Worm (Caenorhabditis elegans) whole organism, dauer: ENCODE results near the gene T24C4.3.

Experiments
- unc-62 ChIP-seq: sonication (generic microtip); optimal IDR thresholded peaks from 2 replicates; lab custom pipeline; 2017; ENCODE audit warnings: missing biosample characterization, missing genetic modification reagents, missing genetic modification characterization

Gene T24C4.3

DNA sequence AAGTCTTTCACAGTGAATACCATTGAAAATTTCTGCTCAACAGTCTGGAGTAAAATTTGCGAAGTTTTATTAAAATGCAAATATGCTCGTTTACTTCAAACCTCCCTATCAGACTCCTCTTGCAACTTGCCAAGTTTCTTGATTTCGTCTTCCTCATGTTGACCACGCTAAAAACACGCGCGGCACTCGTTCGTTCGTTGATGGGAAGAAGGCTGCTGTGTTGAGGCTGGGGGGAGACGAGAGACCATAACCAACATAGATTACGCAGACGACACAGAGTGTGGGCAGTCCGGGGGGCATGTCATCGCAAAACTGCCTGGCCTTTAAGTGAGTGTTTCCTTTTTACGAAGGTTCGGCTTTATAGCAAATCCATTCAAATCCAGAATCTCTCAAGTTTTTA is 28.3 kb downstream of the T24C4.3 start:
- TF ChIP-seq unc-62, result no peak

DNA sequence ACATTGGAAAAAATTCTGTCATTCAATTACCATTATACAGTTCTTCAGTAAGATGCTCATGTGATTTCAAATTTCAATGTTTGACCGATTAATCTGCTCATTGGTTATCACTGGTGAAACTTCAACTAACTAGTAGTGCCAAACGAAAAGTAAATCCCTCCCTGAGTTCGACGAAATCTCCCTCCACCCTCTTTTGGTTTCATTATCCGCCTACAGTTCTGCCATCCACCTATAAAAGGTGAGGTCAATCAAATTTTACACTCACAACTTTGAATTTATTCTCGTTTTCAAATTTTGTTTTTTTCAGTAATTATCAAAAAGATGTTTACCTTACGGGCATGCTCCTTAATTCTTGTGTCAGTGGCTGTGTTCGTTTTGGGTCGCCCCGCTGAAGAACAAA is 29.6 kb downstream of the T24C4.3 start, which contains the start of gene far-8:
Gene far-8 (plus strand): TSS at position 301 of the 400 bp plus-strand sequence.
- no peak for TF ChIP-seq unc-62

DNA sequence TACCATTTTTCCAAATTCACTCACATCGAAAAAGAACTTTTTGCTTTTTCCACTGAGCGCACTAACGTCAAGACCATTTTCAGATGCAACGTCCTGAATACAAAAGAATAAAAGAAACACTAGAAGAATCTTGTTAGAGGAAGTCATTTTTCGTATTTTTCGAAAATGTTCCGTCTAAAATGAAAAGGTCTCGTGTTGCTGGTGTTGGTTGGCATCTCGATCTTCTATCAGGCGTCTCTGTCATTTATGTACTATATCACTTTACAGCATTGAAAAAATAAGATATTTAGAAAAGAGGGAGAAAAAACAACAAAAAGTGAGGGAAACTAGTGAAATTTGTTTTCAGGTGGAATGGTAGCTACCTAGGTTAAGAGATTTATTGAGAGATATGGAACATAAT is 31.1 kb downstream of the T24C4.3 start, which contains the start of gene K02F3.9:
Gene K02F3.9 (minus strand): TSS at position 190 of the 400 bp plus-strand sequence.
- TF ChIP-seq unc-62, result no peak

DNA sequence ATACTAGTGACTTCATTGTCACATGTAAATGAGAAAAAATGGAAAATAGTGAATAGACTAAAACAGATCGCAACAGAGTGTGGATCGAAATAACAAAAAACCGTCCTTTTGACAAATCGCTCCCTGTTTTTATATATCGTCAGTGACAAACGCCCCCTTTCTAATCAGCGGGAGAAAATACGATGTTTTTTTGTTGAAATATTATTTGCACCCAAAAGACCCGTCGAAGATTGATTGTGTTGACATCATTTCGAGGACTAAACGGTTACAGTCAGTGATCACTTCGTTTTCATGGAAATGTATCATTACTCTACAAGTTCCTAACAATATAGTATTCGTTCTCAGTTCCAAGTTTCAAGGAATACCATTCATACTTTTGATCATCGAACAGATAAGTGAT is 32.8 kb downstream of the T24C4.3 start, which contains the start of gene dos-3:
Gene dos-3 (minus strand): TSS at position 101 of the 400 bp plus-strand sequence.
- TF ChIP-seq unc-62, result no peak

DNA sequence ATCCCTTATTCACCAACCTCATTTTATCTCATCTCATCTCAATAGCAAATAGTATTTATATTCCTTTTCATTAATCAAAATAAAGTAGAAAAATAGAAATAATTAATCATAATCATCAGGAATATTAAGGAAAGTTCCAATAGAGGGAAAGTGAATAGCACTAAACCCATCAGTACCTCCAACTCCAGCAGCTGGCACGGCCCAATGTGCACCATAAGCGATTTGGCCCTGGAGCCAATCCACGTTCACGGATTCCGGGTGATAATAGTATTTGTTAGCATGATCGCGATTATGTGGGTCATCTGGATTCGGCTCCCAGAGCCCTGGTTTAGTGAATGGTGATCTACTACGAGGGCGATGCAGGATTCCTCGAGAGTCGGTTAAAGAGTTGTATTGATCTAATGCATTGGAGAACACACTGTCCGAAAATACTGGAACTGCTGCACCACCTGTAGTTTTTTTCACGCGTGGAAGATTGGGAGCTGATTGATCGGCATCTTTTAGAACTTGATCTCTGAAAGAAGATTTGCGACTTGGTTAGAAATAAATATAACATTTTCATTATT is 36.5 kb downstream of the T24C4.3 start:
- TF ChIP-seq unc-62, result peak; percentile 20

DNA sequence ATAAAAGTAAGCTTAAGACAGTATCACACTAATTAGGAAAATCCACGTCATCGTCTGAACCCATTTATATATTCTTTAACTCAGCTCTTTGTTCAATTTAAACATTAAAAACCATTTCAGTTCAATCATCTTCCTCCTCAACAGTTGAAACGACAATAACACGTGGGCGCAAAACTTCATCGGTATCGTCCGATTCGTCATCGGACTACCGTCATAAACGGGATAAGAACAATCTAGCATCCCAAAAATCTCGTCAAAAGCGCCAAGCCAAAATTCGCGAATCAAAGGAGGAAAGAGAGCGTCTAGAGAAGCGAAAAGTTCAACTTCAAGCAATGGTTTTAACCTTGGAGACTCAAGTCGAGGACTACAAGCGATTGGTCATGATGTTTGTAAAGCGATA is 37.1 kb downstream of the T24C4.3 start:
- no peak for TF ChIP-seq unc-62

DNA sequence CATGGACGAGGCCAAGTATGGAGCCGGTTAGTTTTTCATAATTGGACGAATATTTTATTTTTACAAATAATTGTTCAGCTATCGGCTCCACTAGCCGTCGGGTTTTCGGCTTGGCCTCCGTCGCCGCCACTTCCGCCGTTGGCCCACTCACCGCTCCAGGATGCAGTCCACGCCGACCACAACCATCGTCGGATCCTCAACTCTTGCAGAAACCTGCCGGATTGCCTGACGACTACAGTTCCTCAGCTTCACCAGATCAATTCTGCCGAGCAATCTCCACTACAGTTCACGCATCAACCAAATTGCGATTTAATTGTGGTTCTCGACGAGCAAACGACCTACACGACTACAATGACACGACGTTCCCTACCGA is 37.8 kb downstream of the T24C4.3 start:
- no peak for TF ChIP-seq unc-62

DNA sequence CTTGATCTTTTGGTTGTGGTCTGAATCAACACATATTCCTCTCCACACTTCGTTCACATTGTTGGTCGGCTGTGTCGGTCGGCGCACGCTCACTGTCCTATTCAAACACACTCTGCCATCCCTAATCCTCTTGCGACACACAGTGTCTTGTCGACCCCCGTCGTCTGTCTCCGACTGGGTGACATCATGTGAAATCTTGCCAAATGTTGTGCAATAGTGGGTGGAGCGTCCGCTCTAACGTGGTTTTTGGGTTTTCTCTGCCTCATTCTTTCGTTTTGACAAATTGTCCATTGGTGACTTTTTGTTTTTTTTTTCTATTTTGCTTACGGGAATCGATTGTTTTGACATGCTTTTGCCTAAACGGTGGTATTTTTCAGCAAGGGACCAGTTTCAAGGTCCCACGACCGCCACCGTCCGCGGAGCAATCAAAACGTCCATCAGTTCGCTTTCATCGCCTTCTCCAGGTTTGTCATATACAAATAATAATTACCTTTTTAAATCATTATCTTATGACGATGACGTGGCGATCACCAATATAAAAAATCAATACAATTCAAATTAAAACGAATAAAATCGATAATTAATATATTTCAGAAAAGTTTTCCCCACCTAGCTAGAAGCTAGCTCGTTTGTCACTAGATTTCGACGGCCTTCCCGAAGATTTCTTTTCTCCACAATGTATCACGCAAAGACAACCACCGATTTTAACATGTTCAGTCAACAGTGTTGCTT is 38.4 kb downstream of the T24C4.3 start:
- peak; percentile 9 for TF ChIP-seq unc-62

DNA sequence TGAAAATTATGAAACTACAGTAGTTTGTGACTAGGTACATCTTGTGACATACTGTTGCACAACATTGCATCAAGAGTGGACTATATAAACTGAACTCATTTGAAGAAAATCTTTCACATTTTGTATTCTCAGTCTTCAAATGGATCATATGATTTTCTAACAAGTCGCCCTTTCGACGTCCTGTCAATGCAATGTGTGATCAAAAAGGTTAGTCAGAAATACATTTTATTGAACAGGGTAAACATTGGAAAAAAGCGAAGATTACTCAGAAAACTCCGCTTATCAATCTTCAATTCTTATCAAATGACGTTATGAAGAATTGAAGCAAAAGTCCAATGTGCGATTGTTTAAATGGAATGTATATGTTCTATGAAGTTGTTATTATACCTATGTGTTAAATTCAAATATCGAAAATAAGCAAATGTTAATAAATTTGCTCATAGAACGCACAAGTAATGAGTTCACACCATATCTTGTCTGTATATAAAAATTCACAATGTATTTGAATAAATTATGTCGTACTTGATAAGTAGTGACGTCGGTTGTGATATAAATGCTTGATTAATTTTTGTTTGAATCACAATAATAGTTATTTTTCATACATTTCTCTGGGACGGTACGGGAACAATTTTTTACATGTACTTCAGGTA is 39.3 kb downstream of the T24C4.3 start, which contains the start of gene zip-2:
Gene zip-2 (plus strand): TSS at position 128 of the 650 bp plus-strand sequence.
- no peak for TF ChIP-seq unc-62

DNA sequence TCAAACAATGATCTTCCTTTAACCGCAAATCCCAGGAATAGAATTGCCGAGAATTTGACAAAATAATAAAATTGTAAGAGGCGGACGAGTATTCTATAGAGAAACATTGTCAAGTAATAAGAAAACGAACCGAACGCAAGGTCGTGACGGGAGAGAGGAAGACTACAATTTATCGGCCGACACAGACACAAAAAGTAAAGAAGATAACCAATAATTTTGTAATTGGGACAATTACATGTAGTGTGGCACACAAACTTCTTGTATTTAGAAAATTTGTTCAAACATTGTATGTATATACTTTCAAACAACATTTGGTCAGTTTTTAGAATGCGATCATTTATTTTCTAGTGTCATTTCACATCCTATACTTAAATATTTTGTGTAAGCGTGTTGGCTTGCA is 40.3 kb downstream of the T24C4.3 start, which contains the start of gene ceeh-1:
Gene ceeh-1 (minus strand): TSS at position 317 of the 400 bp plus-strand sequence.
- no peak for TF ChIP-seq unc-62

DNA sequence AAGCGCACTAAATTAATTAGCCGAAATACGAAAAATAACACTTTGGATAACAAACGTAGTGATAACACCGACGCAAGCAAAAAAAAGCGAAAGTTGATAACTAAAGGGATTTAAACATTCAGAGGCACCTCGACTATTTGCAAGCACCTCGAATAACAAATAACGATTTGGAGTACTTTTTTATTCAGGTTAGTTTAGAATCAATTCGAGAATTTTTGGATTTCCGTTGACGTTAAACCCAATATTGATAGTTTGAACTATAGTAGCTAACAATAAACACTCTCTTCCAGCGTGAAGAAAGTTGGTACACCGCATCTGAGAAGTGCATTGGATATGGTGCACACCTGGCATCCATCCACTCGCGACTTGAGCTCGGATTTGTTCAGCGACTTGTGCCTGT is 47.0 kb downstream of the T24C4.3 start:
- no peak for TF ChIP-seq unc-62

DNA sequence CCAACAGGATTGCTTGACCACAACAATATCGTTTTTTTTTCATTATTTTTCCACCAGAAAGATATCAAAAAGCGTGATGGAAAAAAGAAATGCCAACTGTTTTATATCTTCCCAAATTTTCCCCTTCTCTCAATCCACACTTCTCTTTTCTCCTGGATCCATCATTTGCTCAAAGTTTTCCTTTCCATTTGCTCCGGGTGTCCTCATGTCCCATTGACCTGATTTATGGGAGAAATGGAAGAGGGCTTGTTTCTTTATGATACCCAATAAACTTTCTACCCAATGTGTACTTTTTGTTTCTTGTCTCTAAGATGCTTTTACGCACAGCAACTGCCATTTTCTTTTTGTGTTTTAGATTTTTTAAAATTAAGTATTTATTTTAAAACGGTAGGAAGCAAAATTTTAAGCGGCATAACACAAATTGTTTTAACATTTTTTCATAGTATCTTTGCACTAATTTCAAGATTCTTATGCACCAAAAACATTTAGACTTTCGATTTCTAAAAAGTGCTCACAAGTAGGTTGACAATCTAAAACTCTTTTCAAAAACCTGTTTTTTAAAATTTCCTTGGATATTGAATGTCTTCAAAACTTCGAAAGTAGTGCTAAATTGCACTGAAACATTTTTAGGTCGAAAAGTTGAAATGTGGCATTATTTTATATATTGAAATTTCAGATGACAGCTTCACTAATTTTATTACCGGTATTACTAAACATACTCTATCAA is 49.6 kb downstream of the T24C4.3 start, which contains the start of gene clec-149:
Gene clec-149 (plus strand): TSS at position 677 of the 727 bp plus-strand sequence.
- TF ChIP-seq unc-62, result no peak
